Fruit fly (Drosophila melanogaster): ENCODE results near the gene Plap.

- TF ChIP-seq psq (optimal IDR thresholded peaks at IDR 0.05): no peak
- TF ChIP-seq h (optimal IDR thresholded peaks at IDR 0.05): no peak
- TF ChIP-seq Myc (optimal IDR thresholded peaks at IDR 0.05): no peak
Measured at dm6 chr2L:1126527-1126926, 43.6 kb downstream of the Plap start.
